Worm (Caenorhabditis elegans): ENCODE data around the gene C03H5.7.

C03H5.7 gene

DNA sequence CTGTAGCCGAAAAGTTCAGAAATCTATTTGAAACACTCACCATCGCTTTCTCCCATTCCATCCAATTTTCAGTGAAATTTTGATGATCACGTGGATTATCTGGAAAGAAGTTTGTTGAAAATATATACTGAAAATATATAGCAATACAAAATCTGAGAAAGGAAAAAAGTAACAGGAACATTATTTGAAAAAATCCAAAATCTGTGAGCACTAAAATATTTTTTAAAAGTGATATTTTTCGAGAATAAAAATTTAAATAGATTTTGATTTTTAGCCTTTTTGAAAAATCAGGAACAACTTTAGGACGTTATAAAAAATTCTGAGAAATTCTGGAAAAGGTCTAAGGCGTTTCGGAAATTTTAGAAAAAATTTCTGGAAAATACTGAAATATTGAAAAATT lies 23.1 kb upstream of the C03H5.7 start, which contains the start of gene dmsr-4:
dmsr-4 (minus strand) TSS at position 101 of the 400 bp plus-strand sequence.
- TF ChIP-seq lsy-2 (tag; optimal IDR thresholded peaks at IDR 0.05) (no peak), ceh-16 (tag; optimal IDR thresholded peaks at IDR 0.05) (no peak), ztf-11 (tag; optimal IDR thresholded peaks at IDR 0.05) (no peak), sem-4 (tag; optimal IDR thresholded peaks at IDR 0.05) (no peak), nhr-12 (tag; optimal IDR thresholded peaks at IDR 0.05) (no peak), egl-27 (tag; optimal IDR thresholded peaks at IDR 0.05) (no peak), unc-62 (GFP tag; optimal IDR thresholded peaks at IDR 0.05) (no peak), unc-39 (tag; optimal IDR thresholded peaks at IDR 0.05) (no peak), zag-1 (tag; optimal IDR thresholded peaks at IDR 0.05) (no peak), gmeb-1 (tag; optimal IDR thresholded peaks at IDR 0.05) (no peak), skn-1 (tag; optimal IDR thresholded peaks at IDR 0.05) (no peak), nhr-21 (tag; optimal IDR thresholded peaks at IDR 0.05) (no peak), nhr-129 (tag; optimal IDR thresholded peaks at IDR 0.05) (no peak)

- TF ChIP-seq blmp-1 (tag; optimal IDR thresholded peaks at IDR 0.05; ENCODE audit: insufficient read depth) (no peak), dmd-4 (tag; optimal IDR thresholded peaks at IDR 0.05) (no peak), ZK546.5 (tag; optimal IDR thresholded peaks at IDR 0.05) (no peak), zag-1 (tag; optimal IDR thresholded peaks at IDR 0.05) (no peak), elt-3 (tag; optimal IDR thresholded peaks at IDR 0.05) (no peak), elt-1 (tag; optimal IDR thresholded peaks at IDR 0.05) (no peak), ztf-1 (GFP tag; conservative IDR thresholded peaks at IDR 0.05) (no peak), egl-27 (tag; optimal IDR thresholded peaks at IDR 0.05) (no peak), nhr-11 (tag; optimal IDR thresholded peaks at IDR 0.05) (no peak), unc-55 (GFP tag; optimal IDR thresholded peaks at IDR 0.05) (no peak), snpc-4 (tag; optimal IDR thresholded peaks at IDR 0.05) (no peak), nhr-23 (tag; optimal IDR thresholded peaks at IDR 0.05) (no peak), ama-1 (optimal IDR thresholded peaks at IDR 0.05) (no peak)
These were observed 12.6 kb upstream of the C03H5.7 start, which contains the start of gene ptr-3 for ce11 chrII:367455-367854. TSS of gene ptr-3 (minus strand) at chrII:367555.

DNA sequence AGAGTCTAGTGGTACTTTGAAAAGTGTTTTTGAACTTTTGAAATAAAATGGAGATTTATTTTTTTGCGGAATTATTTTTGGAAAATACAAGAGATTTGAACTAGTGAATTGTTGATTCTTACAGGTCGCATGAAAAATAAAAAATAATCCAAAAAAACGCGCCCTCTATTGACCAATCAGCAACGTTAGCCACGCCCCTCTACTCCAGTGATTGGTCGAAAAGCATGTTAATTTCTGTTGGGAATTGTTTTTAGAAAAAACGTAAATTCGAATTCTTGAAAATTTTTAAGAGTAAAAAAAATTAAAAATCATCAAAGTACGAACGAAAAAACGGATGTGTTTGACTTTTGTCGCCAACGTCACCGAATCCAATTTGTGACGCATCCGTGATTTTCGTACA lies 9.6 kb upstream of the C03H5.7 start:
- TF ChIP-seq ztf-4 (tag; optimal IDR thresholded peaks at IDR 0.05) (no peak), mdl-1 (tag; optimal IDR thresholded peaks at IDR 0.05) (no peak), gmeb-1 (tag; optimal IDR thresholded peaks at IDR 0.05) (no peak), ZK546.5 (tag; optimal IDR thresholded peaks at IDR 0.05) (no peak), zag-1 (tag; optimal IDR thresholded peaks at IDR 0.05) (no peak), nhr-12 (tag; optimal IDR thresholded peaks at IDR 0.05) (no peak), lin-13 (GFP tag; optimal IDR thresholded peaks at IDR 0.05) (no peak), ceh-16 (tag; optimal IDR thresholded peaks at IDR 0.05) (no peak), unc-39 (tag; optimal IDR thresholded peaks at IDR 0.05) (no peak)

- no peak for TF ChIP-seq dmd-4 (tag; optimal IDR thresholded peaks at IDR 0.05)
- no peak for TF ChIP-seq zag-1 (tag; optimal IDR thresholded peaks at IDR 0.05)
- no peak for TF ChIP-seq ama-1 (optimal IDR thresholded peaks at IDR 0.05)
- no peak for TF ChIP-seq nhr-12 (tag; optimal IDR thresholded peaks at IDR 0.05)
These were observed 8.5 kb upstream of the C03H5.7 start for ce11 chrII:371549-371948.

DNA sequence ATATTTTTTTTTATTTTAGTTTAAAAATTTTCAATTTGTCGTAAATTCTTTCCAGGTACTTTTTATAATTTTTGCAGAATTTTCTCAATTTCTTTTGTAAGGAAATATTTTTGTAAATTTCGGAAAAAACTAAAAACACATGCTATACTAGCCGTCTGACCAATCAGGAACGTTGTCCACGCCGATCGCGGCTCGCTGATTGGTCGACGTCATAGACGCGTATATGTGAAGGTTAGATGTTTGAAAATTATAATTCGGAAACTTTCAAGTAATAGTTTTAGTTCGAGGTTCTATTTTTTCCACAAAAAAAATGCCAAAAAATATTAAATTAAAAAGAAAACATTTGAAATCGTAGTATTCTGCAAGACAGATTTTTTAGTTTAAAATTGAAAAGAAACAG lies 7.8 kb upstream of the C03H5.7 start:
- TF ChIP-seq alr-1 (tag; optimal IDR thresholded peaks at IDR 0.05) (no peak), ceh-82 (tag; optimal IDR thresholded peaks at IDR 0.05) (no peak), nhr-237 (tag; optimal IDR thresholded peaks at IDR 0.05) (no peak), lin-13 (GFP tag; optimal IDR thresholded peaks at IDR 0.05) (no peak), C34F6.9 (tag; optimal IDR thresholded peaks at IDR 0.05) (no peak), sem-4 (tag; optimal IDR thresholded peaks at IDR 0.05) (no peak), Y55F3AM.14 (GFP tag; optimal IDR thresholded peaks at IDR 0.05) (no peak), crh-2 (tag; optimal IDR thresholded peaks at IDR 0.05) (no peak), nhr-10 (tag; optimal IDR thresholded peaks at IDR 0.05) (no peak), elt-1 (tag; optimal IDR thresholded peaks at IDR 0.05) (no peak), ama-1 (optimal IDR thresholded peaks at IDR 0.05) (no peak), egl-27 (tag; optimal IDR thresholded peaks at IDR 0.05) (no peak), zag-1 (tag; optimal IDR thresholded peaks at IDR 0.05) (no peak), ceh-16 (tag; optimal IDR thresholded peaks at IDR 0.05) (no peak), ztf-1 (GFP tag; conservative IDR thresholded peaks at IDR 0.05) (no peak)
